Fruit fly (Drosophila melanogaster) S2 (cell line): ENCODE measurements around the gene solo.

ENCODE experiments used
- CG8478 ChIP-seq: fragments of >200 bp; optimal IDR thresholded peaks from 2 replicates; lab custom pipeline; 2018
- CTCF ChIP-seq, 2 experiments: fragments of >200 bp; optimal IDR thresholded peaks; 2 replicates each; lab custom pipeline; 2018

DNA sequence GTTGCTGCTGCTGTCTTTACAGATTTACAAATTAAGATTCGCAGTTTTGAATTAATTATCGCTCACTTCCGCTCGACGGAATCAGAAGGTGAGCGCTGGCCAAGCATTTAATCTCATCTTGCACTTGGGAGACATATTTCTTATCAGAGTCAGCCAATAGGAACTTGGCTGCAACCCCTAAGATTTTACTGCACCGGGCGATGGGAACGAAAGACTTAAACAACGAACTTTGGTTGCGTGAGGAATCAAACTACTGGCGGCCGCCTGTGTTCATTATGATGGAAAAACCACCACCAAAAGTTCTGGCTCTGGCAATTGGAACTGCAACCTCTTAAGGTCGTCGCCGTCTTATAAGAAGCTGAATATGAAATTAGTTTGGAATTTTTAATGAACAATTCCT lies 17.7 kb upstream of the solo start:
- TF ChIP-seq CG8478 (lab: Kevin White, UChicago), result no peak
- no peak for TF ChIP-seq CTCF (optimal IDR thresholded peaks at IDR 0.05; lab: Kevin White, UChicago)
